Fruit fly (Drosophila melanogaster): ENCODE results near the gene Ns3.

The Ns3 gene

dm6 chrX:1466505-1467381 is 2.7 kb upstream of the Ns3 start (continued):
- TF ChIP-seq ci (GFP tag; IDR thresholded peaks at IDR 0.05) = no peak
- no peak for TF ChIP-seq da (GFP tag; optimal IDR thresholded peaks at IDR 0.05)
- TF ChIP-seq croc (GFP tag; conservative IDR thresholded peaks at IDR 0.05) = no peak
- TF ChIP-seq unc-4 (GFP tag; IDR thresholded peaks at IDR 0.05; ENCODE audit: partially characterized antibody) = 0 out of 2 replicates have a peak, but pooled peaks have one; percentile 25
- peak; percentile 3 for TF ChIP-seq BEAF-32 (GFP tag; optimal IDR thresholded peaks at IDR 0.05)
- peak; percentile 11 for TF ChIP-seq Hand (GFP tag; optimal IDR thresholded peaks at IDR 0.05)
- TF ChIP-seq CG8388 (GFP tag; optimal IDR thresholded peaks at IDR 0.05) = no peak
- peak; percentile 62 for TF ChIP-seq Deaf1 (tag; optimal IDR thresholded peaks at IDR 0.05)
- TF ChIP-seq CG15601 (tag; optimal IDR thresholded peaks at IDR 0.05) = no peak
- no peak for TF ChIP-seq CG18619 (GFP tag; optimal IDR thresholded peaks at IDR 0.05)
- no peak for TF ChIP-seq az2 (GFP tag; optimal IDR thresholded peaks at IDR 0.05)
- TF ChIP-seq kay (GFP tag; optimal IDR thresholded peaks at IDR 0.05) = no peak
- no peak for TF ChIP-seq CG12236 (GFP tag; optimal IDR thresholded peaks at IDR 0.05)
- no peak for TF ChIP-seq sna (GFP tag; IDR thresholded peaks at IDR 0.05; ENCODE audit: partially characterized antibody)
- TF ChIP-seq H15 (GFP tag; IDR thresholded peaks at IDR 0.05) = no peak
- TF ChIP-seq scrt (GFP tag; optimal IDR thresholded peaks at IDR 0.05) = no peak
- TF ChIP-seq CG18599 (GFP tag; optimal IDR thresholded peaks at IDR 0.05) = peak; percentile 50
- no peak for TF ChIP-seq Elba2 (GFP tag; optimal IDR thresholded peaks at IDR 0.05)
- TF ChIP-seq CG14710 (tag; optimal IDR thresholded peaks at IDR 0.05) = no peak
- TF ChIP-seq Ets97D (GFP tag; optimal IDR thresholded peaks at IDR 0.05) = no peak
- no peak for TF ChIP-seq Asciz (GFP tag; optimal IDR thresholded peaks at IDR 0.05)
- no peak for TF ChIP-seq dpn (GFP tag; optimal IDR thresholded peaks at IDR 0.05)
- TF ChIP-seq Meics (GFP tag; optimal IDR thresholded peaks at IDR 0.05) = peak; percentile 29
- no peak for TF ChIP-seq Hr39 (optimal IDR thresholded peaks at IDR 0.05)
- TF ChIP-seq hkb (optimal IDR thresholded peaks at IDR 0.05) = no peak
- no peak for TF ChIP-seq hkb (GFP tag; IDR thresholded peaks at IDR 0.05)
- no peak for TF ChIP-seq nerfin-2 (GFP tag; IDR thresholded peaks at IDR 0.05; ENCODE audit: partially characterized antibody)
- no peak for TF ChIP-seq exex (tag; optimal IDR thresholded peaks at IDR 0.05)
- TF ChIP-seq cg (GFP tag; optimal IDR thresholded peaks at IDR 0.05) = no peak
- TF ChIP-seq MBD-R2 (GFP tag; IDR thresholded peaks at IDR 0.05) = peak; percentile 49; the same call in 1 of the 2 replicates
- TF ChIP-seq CG6272 (GFP tag; IDR thresholded peaks at IDR 0.05) = no peak
- TF ChIP-seq CG4854 (GFP tag; optimal IDR thresholded peaks at IDR 0.05) = no peak
- no peak for TF ChIP-seq CG12104 (GFP tag; optimal IDR thresholded peaks at IDR 0.05)
- no peak for TF ChIP-seq CG6854 (GFP tag; optimal IDR thresholded peaks at IDR 0.05)
- TF ChIP-seq wor (GFP tag; IDR thresholded peaks at IDR 0.05) = no peak
- TF ChIP-seq twi (tag; optimal IDR thresholded peaks at IDR 0.05) = no peak
- TF ChIP-seq Sry-β (GFP tag; optimal IDR thresholded peaks at IDR 0.05) = no peak
- TF ChIP-seq Sry-δ (GFP tag; optimal IDR thresholded peaks at IDR 0.05) = no peak
- TF ChIP-seq CG9932 (GFP tag; IDR thresholded peaks at IDR 0.05) = no peak
- TF ChIP-seq ara (GFP tag; IDR thresholded peaks at IDR 0.05) = no peak
- TF ChIP-seq CG18476 (GFP tag; optimal IDR thresholded peaks at IDR 0.05) = no peak
- TF ChIP-seq Nf-YA (GFP tag; IDR thresholded peaks at IDR 0.05) = no peak
- no peak for TF ChIP-seq CG4328 (GFP tag; optimal IDR thresholded peaks at IDR 0.05)
- no peak for TF ChIP-seq CG2712 (tag; optimal IDR thresholded peaks at IDR 0.05)
- TF ChIP-seq amos (GFP tag; IDR thresholded peaks at IDR 0.05; ENCODE audit: partially characterized antibody) = no peak
- TF ChIP-seq Nf-YC (tag; optimal IDR thresholded peaks at IDR 0.05) = peak; percentile 10
- TF ChIP-seq ewg (GFP tag; optimal IDR thresholded peaks at IDR 0.05) = no peak
- TF ChIP-seq CG1602 (GFP tag; optimal IDR thresholded peaks at IDR 0.05) = no peak
- no peak for TF ChIP-seq Blimp-1 (GFP tag; optimal IDR thresholded peaks at IDR 0.05)

Data from whole organism, embryonic.